Fruit fly (Drosophila melanogaster) whole organism, adult: ENCODE measurements around the gene ras.

ENCODE experiments used
- CG11617 ChIP-seq: fragments of 200-800 bp; sonication (Bioruptor generic); optimal IDR thresholded peaks from 2 replicates; lab custom pipeline; 2017; ENCODE audit warnings: mild to moderate bottlenecking, missing biosample characterization, missing genetic modification reagents, missing genetic modification characterization
- CG12768 ChIP-seq: fragments of 200-800 bp; sonication (Bioruptor generic); optimal IDR thresholded peaks from 2 replicates; lab custom pipeline; 2017; ENCODE audit warnings: missing biosample characterization, missing genetic modification characterization, mild to moderate bottlenecking, moderate library complexity, missing genetic modification reagents
- CG14711 ChIP-seq: fragments of 200-800 bp; sonication (Bioruptor generic); optimal IDR thresholded peaks from 2 replicates; lab custom pipeline; 2018; ENCODE audit warnings: missing biosample characterization, mild to moderate bottlenecking, missing genetic modification characterization, moderate library complexity
- CG1620 ChIP-seq: fragments of 200-800 bp; sonication (Bioruptor generic); optimal IDR thresholded peaks from 2 replicates; lab custom pipeline; 2016; ENCODE audit warnings: missing biosample characterization, missing genetic modification characterization
- CG33017 ChIP-seq: fragments of 200-800 bp; sonication (Bioruptor generic); optimal IDR thresholded peaks from 2 replicates; lab custom pipeline; 2018; ENCODE audit warnings: missing biosample characterization, mild to moderate bottlenecking, missing genetic modification characterization, moderate library complexity
- CG5204 ChIP-seq: fragments of 200-800 bp; sonication (Bioruptor generic); optimal IDR thresholded peaks from 2 replicates; lab custom pipeline; 2016; ENCODE audit warnings: missing biosample characterization, missing genetic modification characterization
- CG7045 ChIP-seq: fragments of 200-800 bp; sonication (Bioruptor generic); optimal IDR thresholded peaks from 2 replicates; lab custom pipeline; 2017; ENCODE audit warnings: missing biosample characterization, mild to moderate bottlenecking, missing genetic modification characterization
- Clk ChIP-seq: fragments of 200-800 bp; sonication (Bioruptor generic); optimal IDR thresholded peaks from 2 replicates; lab custom pipeline; 2017; ENCODE audit warnings: missing biosample characterization, missing genetic modification characterization
- Crg-1 ChIP-seq: fragments of 200-800 bp; sonication (Bioruptor generic); optimal IDR thresholded peaks from 2 replicates; lab custom pipeline; 2016; ENCODE audit warnings: missing biosample characterization, missing genetic modification characterization
- Hr96 ChIP-seq: fragments of 200-800 bp; sonication (Bioruptor generic); optimal IDR thresholded peaks from 2 replicates; lab custom pipeline; 2016; ENCODE audit warnings: missing biosample characterization, missing genetic modification characterization
- Mnt ChIP-seq: fragments of 200-800 bp; sonication (Bioruptor generic); optimal IDR thresholded peaks from 2 replicates; lab custom pipeline; 2016; ENCODE audit warnings: missing biosample characterization, mild to moderate bottlenecking, missing genetic modification characterization
- bab1 ChIP-seq: fragments of 200-800 bp; sonication (Bioruptor generic); optimal IDR thresholded peaks from 3 replicates; lab custom pipeline; 2019; ENCODE audit warnings: missing biosample characterization, mild to moderate bottlenecking, missing genetic modification characterization, moderate library complexity
- cic ChIP-seq: fragments of 200-800 bp; sonication (Bioruptor generic); optimal IDR thresholded peaks from 2 replicates; lab custom pipeline; 2017; ENCODE audit warnings: missing biosample characterization, mild to moderate bottlenecking, missing genetic modification characterization, moderate library complexity
- cnc ChIP-seq, 2 experiments: fragments of >200 bp; optimal IDR thresholded peaks; 2 replicates each; lab custom pipeline; 2017
- kay ChIP-seq: fragments of 200-800 bp; sonication (Bioruptor generic); peaks from one replicate; lab custom pipeline; 2016; ENCODE audit warnings: missing biosample characterization, missing genetic modification characterization, borderline replicate concordance
- ovo ChIP-seq: fragments of 200-800 bp; sonication (Bioruptor generic); optimal IDR thresholded peaks from 2 replicates; lab custom pipeline; 2016; ENCODE audit warnings: missing biosample characterization, missing genetic modification characterization
- pad ChIP-seq: fragments of 200-800 bp; sonication (Bioruptor generic); optimal IDR thresholded peaks from 3 replicates; lab custom pipeline; 2017; ENCODE audit warnings: missing biosample characterization, missing genetic modification characterization, mild to moderate bottlenecking, moderate library complexity, missing genetic modification reagents
- tj ChIP-seq: fragments of 200-800 bp; sonication (Bioruptor generic); optimal IDR thresholded peaks from 3 replicates; lab custom pipeline; 2017; ENCODE audit warnings: missing biosample characterization, mild to moderate bottlenecking, missing genetic modification characterization, moderate library complexity
- toe ChIP-seq: fragments of 200-800 bp; sonication (Bioruptor generic); optimal IDR thresholded peaks from 2 replicates; lab custom pipeline; 2016; ENCODE audit warnings: missing biosample characterization, missing genetic modification characterization

Gene ras

DNA sequence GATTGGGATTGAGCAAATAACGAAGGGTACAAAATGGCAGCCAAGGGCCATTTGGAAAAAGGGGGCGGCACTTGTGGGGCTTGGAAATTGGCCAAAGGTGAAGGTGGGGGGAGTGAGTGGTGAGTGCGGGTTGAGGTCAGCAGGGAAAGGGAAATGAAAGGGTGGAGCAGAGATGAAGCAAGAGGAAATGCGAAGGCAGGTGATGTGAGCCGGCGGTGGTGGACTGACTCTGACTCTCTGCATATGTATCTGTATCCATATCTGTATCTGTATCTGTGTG is 6.2 kb upstream of the ras start:
- TF ChIP-seq Mnt (GFP tag; lab: Kevin White, UChicago) (no peak), CG12768 (GFP tag; lab: Kevin White, UChicago) (no peak), CG33017 (tag; lab: Kevin White, UChicago) (no peak)

dm6 chrX:10738835-10739371 is 5.4 kb upstream of the ras start:
- TF ChIP-seq CG12768 (GFP tag; lab: Kevin White, UChicago) (peak; percentile 2), Mnt (GFP tag; lab: Kevin White, UChicago) (no peak), Hr96 (GFP tag; lab: Kevin White, UChicago) (no peak)

dm6 chrX:10739614-10740436 is 4.5 kb upstream of the ras start:
- TF ChIP-seq ovo (GFP tag; lab: Kevin White, UChicago) (peak; percentile 11), kay (GFP tag; lab: Kevin White, UChicago) (no peak), pad (GFP tag; lab: Kevin White, UChicago) (no peak), cic (GFP tag; lab: Kevin White, UChicago) (peak; percentile 63), CG11617 (no peak), Clk (no peak), bab1 (GFP tag; lab: Kevin White, UChicago) (no peak), CG14711 (tag; lab: Kevin White, UChicago) (no peak)

dm6 chrX:10740953-10741500 is 3.3 kb upstream of the ras start:
- TF ChIP-seq tj (GFP tag; lab: Kevin White, UChicago) (no peak), cic (GFP tag; lab: Kevin White, UChicago) (no peak), bab1 (GFP tag; lab: Kevin White, UChicago) (no peak), CG5204 (GFP tag; lab: Kevin White, UChicago) (no peak), ovo (GFP tag; lab: Kevin White, UChicago) (no peak), CG11617 (no peak), CG12768 (GFP tag; lab: Kevin White, UChicago) (no peak), Crg-1 (GFP tag; lab: Kevin White, UChicago) (no peak), CG33017 (tag; lab: Kevin White, UChicago) (no peak), toe (GFP tag; lab: Kevin White, UChicago) (no peak), CG7045 (GFP tag; lab: Kevin White, UChicago) (no peak), CG14711 (tag; lab: Kevin White, UChicago) (no peak), Clk (no peak), Hr96 (GFP tag; lab: Kevin White, UChicago) (no peak), Mnt (GFP tag; lab: Kevin White, UChicago) (no peak), cnc (optimal IDR thresholded peaks at IDR 0.05; lab: Kevin White, UChicago) (no peak)

DNA sequence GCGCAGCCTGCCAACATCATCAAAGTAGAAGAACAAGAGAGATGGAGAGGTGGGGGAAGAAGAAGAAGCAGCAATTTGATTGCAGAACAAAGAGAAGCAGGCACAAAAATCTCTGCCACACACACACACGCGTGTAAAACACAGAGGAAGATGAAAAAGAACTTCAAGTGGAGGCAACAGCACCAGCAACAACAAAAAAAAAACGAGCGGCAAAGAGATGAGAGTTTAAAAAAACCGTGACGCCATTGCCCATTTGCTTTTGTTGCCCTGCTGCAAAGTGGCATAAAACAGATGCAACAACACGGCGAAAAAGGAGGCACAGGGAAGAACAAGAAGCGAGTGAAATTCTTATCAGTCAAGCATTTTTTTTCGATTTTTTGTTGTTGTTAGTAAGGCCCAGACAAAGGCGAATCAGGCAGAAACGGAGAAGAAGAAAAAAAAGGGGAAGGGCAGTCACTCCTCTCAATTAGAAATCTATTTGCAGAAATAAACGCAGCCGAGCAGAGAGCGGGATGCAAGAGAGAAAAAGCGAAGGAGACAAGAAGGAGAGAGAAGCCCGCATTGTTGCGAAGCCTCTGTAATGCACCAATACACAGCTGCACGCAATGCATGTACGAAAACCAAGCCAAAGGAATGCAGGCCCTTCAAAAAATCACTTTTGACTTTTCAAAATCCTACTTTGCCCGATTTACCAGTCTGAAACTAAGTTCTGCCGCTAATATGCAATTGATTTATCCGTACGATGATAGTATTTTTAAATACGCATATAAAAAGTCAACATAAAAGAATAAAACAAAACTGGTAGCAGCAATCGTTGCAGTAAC is 2.3 kb upstream of the ras start:
- no peak for TF ChIP-seq Hr96 (GFP tag; lab: Kevin White, UChicago)
- peak; percentile 91 for TF ChIP-seq pad (GFP tag; lab: Kevin White, UChicago)

- TF ChIP-seq cic (GFP tag; lab: Kevin White, UChicago) (peak; percentile 9), tj (GFP tag; lab: Kevin White, UChicago) (peak; percentile 51), CG7045 (GFP tag; lab: Kevin White, UChicago) (no peak), CG11617 (no peak), Mnt (GFP tag; lab: Kevin White, UChicago) (no peak)
Measured at dm6 chrX:10742578-10742976, 1.7 kb upstream of the ras start.

DNA sequence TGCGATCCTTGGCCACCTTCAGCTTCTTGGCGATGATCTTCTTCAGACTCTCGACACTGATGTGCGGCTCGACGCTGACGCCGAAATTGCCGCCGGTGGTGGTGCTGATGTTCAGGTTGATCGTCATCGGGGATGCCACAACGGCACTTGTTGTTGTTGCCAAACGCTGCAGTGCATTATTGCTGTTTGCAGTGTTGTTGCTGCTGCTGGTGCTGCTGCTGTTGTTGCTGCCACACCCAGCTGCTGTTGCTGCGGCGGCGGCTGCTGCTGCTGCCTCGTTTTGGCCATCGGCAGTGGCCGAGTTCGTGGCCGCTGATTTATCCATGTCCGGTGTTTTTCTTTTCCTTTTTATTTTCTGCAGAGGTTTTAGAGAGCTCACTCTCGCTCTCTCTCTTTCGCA is 477 bp upstream of the ras start:
- TF ChIP-seq cic (GFP tag; lab: Kevin White, UChicago) (no peak), CG1620 (GFP tag; lab: Kevin White, UChicago) (no peak), Crg-1 (GFP tag; lab: Kevin White, UChicago) (no peak), Mnt (GFP tag; lab: Kevin White, UChicago) (no peak), CG5204 (GFP tag; lab: Kevin White, UChicago) (no peak), Hr96 (GFP tag; lab: Kevin White, UChicago) (no peak), CG14711 (tag; lab: Kevin White, UChicago) (no peak), kay (GFP tag; lab: Kevin White, UChicago) (no peak), pad (GFP tag; lab: Kevin White, UChicago) (no peak), ovo (GFP tag; lab: Kevin White, UChicago) (no peak), Clk (no peak), cnc (optimal IDR thresholded peaks at IDR 0.05; lab: Kevin White, UChicago) (no peak), CG7045 (GFP tag; lab: Kevin White, UChicago) (no peak), CG11617 (no peak)
